Worm (Caenorhabditis elegans) whole organism, mixed stage, embryonic: Measurements from ENCODE around the gene T01G5.7.

Source experiments
- ceh-43 ChIP-seq: fragments of 200-800 bp; sonication (Bioruptor generic); optimal IDR thresholded peaks from 2 replicates; lab custom pipeline; 2018; ENCODE audit warnings: mild to moderate bottlenecking, missing genetic modification characterization, moderate library complexity, missing compliant biosample characterization
- ceh-83 ChIP-seq: fragments of 200-800 bp; sonication (Bioruptor generic); optimal IDR thresholded peaks from 2 replicates; lab custom pipeline; 2018; ENCODE audit warnings: mild to moderate bottlenecking, missing genetic modification characterization, missing compliant biosample characterization
- elt-3 ChIP-seq: fragments of 150-350 bp; optimal IDR thresholded peaks from 2 replicates; lab custom pipeline; 2014; ENCODE audit warnings: missing biosample characterization, missing genetic modification characterization
- lin-13 ChIP-seq: fragments of 150-350 bp; optimal IDR thresholded peaks from 2 replicates; lab custom pipeline; 2014; ENCODE audit warnings: missing biosample characterization, missing genetic modification characterization
- lsy-2 ChIP-seq: fragments of 150-350 bp; optimal IDR thresholded peaks from 2 replicates; lab custom pipeline; 2014; ENCODE audit warnings: missing biosample characterization, missing genetic modification characterization
- mab-5 ChIP-seq: fragments of 150-350 bp; optimal IDR thresholded peaks from 2 replicates; lab custom pipeline; 2014; ENCODE audit warnings: missing biosample characterization, missing genetic modification characterization
- mls-2 ChIP-seq: sonication (generic microtip); optimal IDR thresholded peaks from 2 replicates; lab custom pipeline; 2016; ENCODE audit warnings: mild to moderate bottlenecking, missing genetic modification characterization, moderate library complexity, missing compliant biosample characterization
- snpc-4 ChIP-seq: fragments of 150-350 bp; optimal IDR thresholded peaks from 2 replicates; lab custom pipeline; 2014; ENCODE audit warnings: missing biosample characterization, missing genetic modification characterization
- zip-8 ChIP-seq: fragments of 150-350 bp; optimal IDR thresholded peaks from 2 replicates; lab custom pipeline; 2014; ENCODE audit warnings: missing biosample characterization, missing genetic modification characterization

T01G5.7 gene

ce11 chrV:15162697-15163096, 50.9 kb downstream of the T01G5.7 start, which contains the start of gene srz-11:
srz-11 (plus strand) TSS chrV:15163082.
- no peak for TF ChIP-seq elt-3 (tag; lab: Kevin White, UChicago)
- TF ChIP-seq zip-8 (tag; lab: Kevin White, UChicago) = no peak
- TF ChIP-seq snpc-4 (tag; lab: Kevin White, UChicago) = no peak
- no peak for TF ChIP-seq ceh-43 (GFP tag; lab: Kevin White, UChicago)
- TF ChIP-seq lin-13 (tag; lab: Kevin White, UChicago) = no peak
- TF ChIP-seq ceh-83 (GFP tag; lab: Kevin White, UChicago) = no peak
- no peak for TF ChIP-seq mab-5
- TF ChIP-seq mls-2 (tag; lab: Kevin White, UChicago) = no peak
- no peak for TF ChIP-seq lsy-2
